Fruit fly (Drosophila melanogaster) Kc167 (cell line): ENCODE data around the gene CG2975.

Experiments
- Myc ChIP-seq: fragments of >200 bp; optimal IDR thresholded peaks from 2 replicates; lab custom pipeline; 2017; ENCODE audit warnings: missing external identifiers
- h ChIP-seq: fragments of >200 bp; optimal IDR thresholded peaks from 3 replicates; lab custom pipeline; 2018; ENCODE audit warnings: missing external identifiers
- psq ChIP-seq: fragments of >200 bp; optimal IDR thresholded peaks from 2 replicates; lab custom pipeline; 2017; ENCODE audit warnings: missing external identifiers

dm6 chr2L:2886226-2886569 is 46.3 kb downstream of the CG2975 start:
- no peak for TF ChIP-seq h
- TF ChIP-seq Myc (lab: Kevin White, UChicago), result no peak
- TF ChIP-seq psq (lab: Kevin White, UChicago), result no peak
